Worm (Caenorhabditis elegans) whole organism, L4/young adult: ENCODE measurements around the gene Y41C4A.11.

Experiments
- W03F9.2 ChIP-seq: fragments of 150-350 bp; optimal IDR thresholded peaks from 2 replicates; lab custom pipeline; 2014; ENCODE audit warnings: missing biosample characterization, missing genetic modification characterization
- dao-5 ChIP-seq: sonication (generic microtip); optimal IDR thresholded peaks from 2 replicates; lab custom pipeline; 2016; ENCODE audit warnings: missing genotype, missing genetic modification characterization, moderate library complexity, missing compliant biosample characterization
- him-1 ChIP-seq: sonication (generic microtip); optimal IDR thresholded peaks from 2 replicates; lab custom pipeline; 2016; ENCODE audit warnings: missing genotype, missing genetic modification reagents, missing genetic modification characterization, missing compliant biosample characterization

- no peak for TF ChIP-seq him-1
- no peak for TF ChIP-seq W03F9.2
- TF ChIP-seq dao-5 (tag; lab: Kevin White, UChicago): no peak
Observed at ce11 chrIII:11699959-11700358, 19.7 kb upstream of the Y41C4A.11 start, which contains the start of gene pqn-84.
